Worm (Caenorhabditis elegans): ENCODE results near the gene str-118.

str-118 gene

ce11 chrV:10078244-10078643 is 26.3 kb downstream of the str-118 start, which contains the start of gene R04B5.1:
R04B5.1 (minus strand) TSS chrV:10078344.
- TF ChIP-seq unc-62 (GFP tag; optimal IDR thresholded peaks at IDR 0.05): no peak

DNA sequence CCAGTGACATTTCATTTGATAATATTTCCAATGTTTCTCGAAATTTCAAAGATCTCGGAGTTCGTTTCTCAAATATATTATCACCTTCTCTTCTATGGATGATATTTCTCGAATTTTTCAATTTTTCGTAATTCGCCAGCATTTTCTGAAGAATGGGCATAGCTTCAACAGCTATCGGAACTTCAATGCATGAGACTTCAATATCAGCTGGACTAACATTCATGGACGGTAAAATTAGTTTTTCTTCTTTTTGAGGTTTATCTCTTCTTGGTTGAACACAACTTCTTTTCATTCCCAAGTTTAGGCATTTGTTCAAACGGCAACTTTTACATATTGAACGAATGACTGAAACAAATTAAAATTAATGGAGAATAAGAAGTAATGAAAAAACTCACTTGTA is 28.9 kb downstream of the str-118 start:
- no peak for TF ChIP-seq unc-62 (GFP tag; optimal IDR thresholded peaks at IDR 0.05)

DNA sequence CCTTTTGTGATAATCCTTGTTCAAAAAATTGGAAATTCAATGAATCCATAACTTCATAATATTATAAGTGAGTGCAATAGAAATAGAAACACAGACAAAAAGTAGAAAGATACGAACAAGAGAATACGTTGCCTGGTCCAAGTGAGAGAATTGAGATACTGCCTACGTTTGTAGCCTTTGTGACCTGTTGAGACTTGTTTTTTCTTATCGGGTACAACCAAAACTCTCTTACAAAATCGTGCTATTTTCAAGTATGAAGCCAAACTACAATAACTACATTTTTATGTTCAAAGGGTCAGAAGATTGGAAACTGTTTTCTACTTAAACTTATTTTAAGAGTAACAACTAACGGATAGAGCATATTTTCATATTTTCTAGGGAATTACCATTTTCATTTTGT is 29.7 kb downstream of the str-118 start, which contains the start of gene nhr-205:
Gene nhr-205 (minus strand): TSS at position 141 of the 400 bp plus-strand sequence.
- TF ChIP-seq unc-62 (GFP tag; optimal IDR thresholded peaks at IDR 0.05): no peak

- TF ChIP-seq unc-62 (GFP tag; optimal IDR thresholded peaks at IDR 0.05): no peak
Measured at ce11 chrV:10083999-10084468, 32.1 kb downstream of the str-118 start, which contains the start of gene nhr-12. nhr-12 (minus strand) TSS chrV:10084049.

DNA sequence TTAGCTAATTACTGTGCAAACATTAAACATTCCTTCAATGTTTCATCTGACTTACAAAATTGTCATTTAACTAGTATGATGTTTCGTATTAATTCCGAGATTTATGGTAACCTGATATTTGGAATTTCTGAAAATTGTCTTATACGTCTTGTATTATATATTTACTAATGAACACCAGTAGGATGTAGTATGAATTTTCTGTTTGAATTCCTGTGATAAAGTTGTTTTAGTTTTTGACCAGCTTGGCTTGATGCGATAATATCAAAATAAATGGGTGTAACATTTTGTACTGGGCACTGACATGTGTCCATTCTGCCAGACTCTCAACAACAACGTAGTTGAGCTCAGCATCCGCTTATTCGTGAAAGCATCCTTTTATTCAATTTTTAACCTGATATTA is 32.9 kb downstream of the str-118 start, which contains the start of gene R04B5.6:
Gene R04B5.6 (plus strand): TSS at position 301 of the 400 bp plus-strand sequence.
- no peak for TF ChIP-seq unc-62 (GFP tag; optimal IDR thresholded peaks at IDR 0.05)

DNA sequence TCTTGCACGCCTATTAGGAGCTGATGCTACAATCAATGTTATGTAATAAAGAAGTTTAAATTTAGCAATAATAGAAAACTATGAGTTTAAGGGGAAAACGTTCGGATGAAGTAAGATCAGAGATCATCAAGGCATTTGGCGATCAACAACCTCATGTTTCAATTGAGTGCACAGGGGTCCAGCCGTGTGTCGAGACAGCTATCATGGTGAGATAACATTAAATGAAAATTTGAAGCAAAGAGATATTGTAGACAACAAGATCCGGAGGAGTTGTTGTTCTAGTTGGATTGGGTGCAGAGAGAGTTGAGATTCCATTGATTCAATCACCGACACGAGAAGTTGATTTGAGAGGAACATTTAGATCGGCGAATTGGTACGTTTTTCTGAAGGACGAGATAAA is 34.2 kb downstream of the str-118 start:
- TF ChIP-seq unc-62 (GFP tag; optimal IDR thresholded peaks at IDR 0.05): no peak

- no peak for TF ChIP-seq unc-62 (GFP tag; optimal IDR thresholded peaks at IDR 0.05)
Measured at ce11 chrV:10087103-10087502, 35.1 kb downstream of the str-118 start, which contains the start of gene R04B5.5. R04B5.5 (plus strand) TSS chrV:10087480.

DNA sequence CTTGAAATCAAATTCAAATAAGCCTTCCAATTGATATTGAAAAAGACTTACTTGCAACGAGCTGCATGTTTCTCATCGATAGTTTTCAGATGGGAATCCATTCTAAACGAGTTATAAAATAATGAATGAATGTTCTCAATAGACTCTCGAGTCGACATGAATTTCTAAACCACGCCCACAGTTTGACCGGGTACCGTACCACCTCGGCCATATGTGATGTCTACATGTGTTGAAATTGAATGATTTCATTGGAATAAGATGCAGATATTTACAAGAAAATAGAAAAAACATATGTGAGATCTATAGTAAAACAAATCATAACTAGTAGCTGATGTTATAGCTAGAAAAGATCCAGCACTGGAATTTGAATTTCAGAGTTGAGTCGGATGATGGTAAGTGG is 38.5 kb downstream of the str-118 start, which contains the start of gene R04B5.7:
Gene R04B5.7 (minus strand): TSS at position 101 of the 400 bp plus-strand sequence.
- no peak for TF ChIP-seq unc-62 (GFP tag; optimal IDR thresholded peaks at IDR 0.05)

ce11 chrV:10091152-10091551 is 39.2 kb downstream of the str-118 start, which contains the start of gene R04B5.11:
R04B5.11 (minus strand) TSS chrV:10091252.
- TF ChIP-seq unc-62 (GFP tag; optimal IDR thresholded peaks at IDR 0.05): no peak

ce11 chrV:10094374-10094773 is 42.4 kb downstream of the str-118 start, which contains the start of gene srd-49:
srd-49 (plus strand) TSS chrV:10094674.
- no peak for TF ChIP-seq unc-62 (GFP tag; optimal IDR thresholded peaks at IDR 0.05)

DNA sequence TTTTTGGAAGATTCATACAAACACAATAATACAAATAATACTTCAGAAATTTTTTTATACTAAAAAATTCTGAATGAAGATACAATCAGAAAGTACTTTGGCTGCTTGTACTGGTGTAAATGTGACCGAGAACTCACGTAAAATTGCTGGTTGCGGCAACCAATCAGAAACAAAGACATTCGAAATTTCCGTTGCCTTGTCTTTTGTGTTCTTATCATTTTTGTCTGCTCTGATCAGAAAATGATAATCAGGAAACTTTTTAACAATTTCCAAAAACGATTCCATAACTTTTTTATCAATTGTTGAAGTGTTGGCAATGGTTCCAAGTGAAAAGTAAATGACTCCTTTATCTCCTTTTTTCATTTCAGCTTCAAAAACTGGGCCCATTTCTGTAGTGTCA is 45.0 kb downstream of the str-118 start:
- TF ChIP-seq unc-62 (GFP tag; optimal IDR thresholded peaks at IDR 0.05): no peak

ce11 chrV:10098429-10098828 is 46.5 kb downstream of the str-118 start, which contains the start of gene ugt-47:
ugt-47 (minus strand) TSS chrV:10098597.
- no peak for TF ChIP-seq unc-62 (GFP tag; optimal IDR thresholded peaks at IDR 0.05)

DNA sequence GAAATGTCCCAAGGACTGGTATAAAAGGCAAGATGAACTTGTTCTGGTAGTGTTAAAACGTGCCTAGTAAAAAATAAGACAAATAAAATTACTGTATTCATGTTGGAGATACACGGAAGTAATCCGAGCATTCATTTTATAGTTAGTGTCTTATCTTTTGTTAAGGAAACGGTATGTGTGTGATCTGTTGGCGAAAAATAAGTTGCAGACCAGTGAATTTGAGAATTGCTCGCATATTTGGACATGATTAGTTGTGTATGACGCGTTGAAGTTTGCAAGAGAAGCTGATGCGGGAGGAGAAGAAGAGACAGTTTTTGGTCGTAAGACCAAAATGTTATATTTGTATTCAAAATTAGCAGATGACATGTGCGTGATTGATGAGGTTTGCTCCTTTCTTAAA is 50.0 kb downstream of the str-118 start, which contains the start of gene C08B6.14:
Gene C08B6.14 (minus strand): TSS at position 101 of the 400 bp plus-strand sequence.
- no peak for TF ChIP-seq unc-62 (GFP tag; optimal IDR thresholded peaks at IDR 0.05)
